Worm (Caenorhabditis elegans): Measurements from ENCODE around the gene B0495.9.

B0495.9 gene

DNA sequence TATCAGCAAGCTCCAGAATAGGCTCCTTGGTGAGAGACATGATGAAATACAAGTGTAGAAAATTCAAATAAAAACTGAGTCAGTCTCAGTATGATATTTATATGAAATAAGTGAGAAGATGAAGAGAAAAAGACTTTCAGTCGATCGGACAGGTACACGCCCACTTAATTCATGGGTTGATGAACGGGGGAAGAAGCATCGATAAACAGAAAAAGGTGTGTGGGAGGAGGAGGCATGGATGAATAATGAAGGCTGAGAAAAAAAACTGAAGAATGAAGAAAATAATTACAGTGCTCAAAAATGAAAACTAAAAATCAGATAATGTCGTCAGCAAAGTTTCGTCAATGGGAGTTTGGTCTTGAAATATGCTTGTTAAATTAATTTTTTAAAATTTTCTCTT, 45.0 kb upstream of the B0495.9 start, which contains the start of gene trx-1:
TSS of gene trx-1 (minus strand) at position 101 of the 400 bp plus-strand sequence.
- no peak for TF ChIP-seq mep-1 (tag; optimal IDR thresholded peaks at IDR 0.05)
- no peak for TF ChIP-seq sptf-1 (tag; optimal IDR thresholded peaks at IDR 0.05)
- TF ChIP-seq unc-120 (tag; optimal IDR thresholded peaks at IDR 0.05; ENCODE audit: poor library complexity, severe bottlenecking): no peak
- no peak for TF ChIP-seq M03D4.4 (tag; optimal IDR thresholded peaks at IDR 0.05)
- no peak for TF ChIP-seq pha-4 (tag; optimal IDR thresholded peaks at IDR 0.05)
- no peak for TF ChIP-seq ceh-43 (GFP tag; optimal IDR thresholded peaks at IDR 0.05)
- no peak for TF ChIP-seq flh-1 (GFP tag; optimal IDR thresholded peaks at IDR 0.05)
- no peak for TF ChIP-seq nhr-237 (tag; optimal IDR thresholded peaks at IDR 0.05)
- no peak for TF ChIP-seq cnd-1 (tag; optimal IDR thresholded peaks at IDR 0.05)

DNA sequence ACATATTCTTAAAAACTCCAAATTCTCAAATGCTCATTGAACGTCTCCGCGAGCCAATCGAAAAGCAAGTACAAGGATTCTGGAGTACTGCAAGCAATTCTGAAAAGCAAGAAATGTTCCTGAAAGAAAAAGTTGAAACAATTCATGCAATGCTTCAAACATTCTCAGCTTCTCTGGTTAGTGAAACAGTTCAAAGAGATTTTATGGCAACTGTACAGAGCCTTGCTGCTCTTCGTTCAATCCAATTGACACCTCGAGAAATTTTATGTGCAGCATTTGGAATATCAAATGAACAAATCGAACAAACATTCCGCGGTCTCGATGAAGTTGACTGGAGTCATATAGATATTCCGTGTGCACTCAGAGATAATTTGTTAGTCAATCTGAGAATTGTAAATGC, 28.2 kb upstream of the B0495.9 start:
- TF ChIP-seq zip-8 (tag; optimal IDR thresholded peaks at IDR 0.05) (no peak), ceh-39 (tag; optimal IDR thresholded peaks at IDR 0.05) (no peak), unc-120 (tag; optimal IDR thresholded peaks at IDR 0.05; ENCODE audit: poor library complexity, severe bottlenecking) (no peak), unc-62 (GFP tag; optimal IDR thresholded peaks at IDR 0.05) (no peak), ces-1 (GFP tag; optimal IDR thresholded peaks at IDR 0.05) (no peak), cnd-1 (tag; optimal IDR thresholded peaks at IDR 0.05) (no peak), sptf-1 (tag; optimal IDR thresholded peaks at IDR 0.05) (no peak), bed-3 (GFP tag; optimal IDR thresholded peaks at IDR 0.05) (no peak), snpc-4 (tag; optimal IDR thresholded peaks at IDR 0.05) (no peak), nhr-12 (tag; optimal IDR thresholded peaks at IDR 0.05) (no peak), nhr-237 (tag; optimal IDR thresholded peaks at IDR 0.05) (no peak), lsy-2 (tag; optimal IDR thresholded peaks at IDR 0.05) (no peak), elt-3 (tag; optimal IDR thresholded peaks at IDR 0.05) (no peak), mab-5 (tag; optimal IDR thresholded peaks at IDR 0.05) (no peak), elt-1 (tag; optimal IDR thresholded peaks at IDR 0.05; ENCODE audit: borderline replicate concordance, insufficient read depth) (no peak)

DNA sequence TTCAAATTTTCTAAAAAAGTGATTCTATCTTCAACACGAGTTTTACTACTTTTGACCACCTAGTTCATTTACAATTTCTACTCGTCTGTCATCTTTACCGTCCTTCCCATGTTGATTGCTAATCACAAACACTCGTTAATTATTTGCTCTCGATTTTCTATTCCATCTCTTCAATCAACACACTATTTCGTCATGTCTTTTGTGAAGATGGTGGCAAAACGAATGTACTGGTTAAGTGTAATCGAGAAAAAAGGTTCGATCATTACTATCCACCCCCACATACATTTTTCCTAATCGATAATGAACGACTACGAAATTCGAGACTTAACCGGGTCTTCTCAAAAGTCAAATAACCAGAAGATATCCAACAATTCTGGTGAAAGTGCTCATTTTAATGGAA, 16.1 kb upstream of the B0495.9 start, which contains the start of gene cpna-2:
TSS of gene cpna-2 (plus strand) at position 301 of the 400 bp plus-strand sequence.
- TF ChIP-seq unc-62 (GFP tag; optimal IDR thresholded peaks at IDR 0.05): no peak
- TF ChIP-seq hlh-1 (tag; optimal IDR thresholded peaks at IDR 0.05): no peak
- no peak for TF ChIP-seq sem-2 (GFP tag; optimal IDR thresholded peaks at IDR 0.05)
- TF ChIP-seq sptf-1 (tag; optimal IDR thresholded peaks at IDR 0.05): no peak
- no peak for TF ChIP-seq zip-8 (tag; optimal IDR thresholded peaks at IDR 0.05)
- TF ChIP-seq pha-4 (tag; optimal IDR thresholded peaks at IDR 0.05): no peak
- TF ChIP-seq ztf-11 (tag; optimal IDR thresholded peaks at IDR 0.05): no peak
- no peak for TF ChIP-seq lin-32 (GFP tag; optimal IDR thresholded peaks at IDR 0.05)
- TF ChIP-seq tbx-8 (GFP tag; optimal IDR thresholded peaks at IDR 0.05): no peak
- no peak for TF ChIP-seq elt-3 (tag; optimal IDR thresholded peaks at IDR 0.05)
- TF ChIP-seq cnd-1 (tag; optimal IDR thresholded peaks at IDR 0.05): no peak
- no peak for TF ChIP-seq ceh-83 (GFP tag; optimal IDR thresholded peaks at IDR 0.05)
- no peak for TF ChIP-seq mab-5 (tag; optimal IDR thresholded peaks at IDR 0.05)

DNA sequence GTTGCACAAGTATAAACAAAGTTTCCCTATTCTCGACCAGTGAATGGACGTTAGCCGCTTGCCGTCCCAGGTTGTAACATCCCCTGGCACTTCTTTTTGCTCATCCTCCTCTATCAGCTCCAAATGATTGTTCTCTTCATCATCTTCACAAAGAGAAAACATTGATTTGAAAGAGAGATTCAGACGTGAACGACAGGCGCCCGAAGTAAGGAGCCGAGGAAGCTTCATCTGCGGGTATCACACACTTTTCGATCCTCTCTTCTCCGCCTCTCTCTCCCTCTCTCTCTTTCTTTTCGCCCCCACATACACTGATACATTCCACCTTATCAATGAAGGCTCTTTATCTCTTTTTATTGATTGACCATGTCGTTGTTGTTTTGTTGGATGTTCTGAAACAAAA, 14.3 kb upstream of the B0495.9 start:
- peak; percentile 81 for TF ChIP-seq unc-120 (tag; optimal IDR thresholded peaks at IDR 0.05; ENCODE audit: poor library complexity, severe bottlenecking)
- no peak for TF ChIP-seq mls-2 (tag; optimal IDR thresholded peaks at IDR 0.05)
- no peak for TF ChIP-seq snpc-4 (tag; optimal IDR thresholded peaks at IDR 0.05)
- TF ChIP-seq hlh-1 (tag; optimal IDR thresholded peaks at IDR 0.05): peak; percentile 90
- TF ChIP-seq ceh-43 (GFP tag; optimal IDR thresholded peaks at IDR 0.05): no peak
- no peak for TF ChIP-seq lin-32 (GFP tag; optimal IDR thresholded peaks at IDR 0.05)
- peak; percentile 49 for TF ChIP-seq unc-62 (GFP tag; optimal IDR thresholded peaks at IDR 0.05)
- TF ChIP-seq unc-39 (tag; optimal IDR thresholded peaks at IDR 0.05): no peak

DNA sequence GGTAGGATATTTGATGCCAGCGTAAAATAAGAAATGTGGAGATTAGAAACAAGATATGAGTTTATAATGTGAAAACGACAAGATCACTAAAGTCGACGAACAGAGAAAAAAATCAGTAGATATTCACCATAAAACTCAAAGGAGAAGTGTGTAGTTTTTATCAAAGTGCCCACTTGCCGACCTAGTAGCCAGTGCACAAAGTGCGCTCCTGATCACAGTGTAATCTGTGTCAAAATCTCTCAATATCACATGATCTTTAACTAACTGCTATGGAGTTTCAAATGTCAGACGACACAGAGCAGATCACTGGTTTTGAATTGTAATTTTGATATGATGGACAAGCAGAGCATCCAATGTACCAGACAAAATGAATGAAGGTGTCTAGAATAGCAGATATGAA, 12.0 kb upstream of the B0495.9 start:
- no peak for TF ChIP-seq nhr-12 (tag; optimal IDR thresholded peaks at IDR 0.05)
- TF ChIP-seq elt-3 (tag; optimal IDR thresholded peaks at IDR 0.05): no peak
- TF ChIP-seq M03D4.4 (tag; optimal IDR thresholded peaks at IDR 0.05): no peak
- TF ChIP-seq tbx-8 (GFP tag; optimal IDR thresholded peaks at IDR 0.05): no peak
- no peak for TF ChIP-seq unc-39 (tag; optimal IDR thresholded peaks at IDR 0.05)
- no peak for TF ChIP-seq ztf-11 (tag; optimal IDR thresholded peaks at IDR 0.05)
- TF ChIP-seq lin-13 (tag; optimal IDR thresholded peaks at IDR 0.05): no peak
- TF ChIP-seq ham-2 (GFP tag; optimal IDR thresholded peaks at IDR 0.05): no peak
- no peak for TF ChIP-seq mep-1 (tag; optimal IDR thresholded peaks at IDR 0.05)
- TF ChIP-seq nhr-76 (tag; optimal IDR thresholded peaks at IDR 0.05): no peak
- peak; percentile 24 for TF ChIP-seq hlh-1 (tag; optimal IDR thresholded peaks at IDR 0.05)
- no peak for TF ChIP-seq nhr-2 (tag; optimal IDR thresholded peaks at IDR 0.05)
- peak; percentile 41 for TF ChIP-seq unc-62 (GFP tag; optimal IDR thresholded peaks at IDR 0.05)
- TF ChIP-seq unc-120 (tag; optimal IDR thresholded peaks at IDR 0.05; ENCODE audit: poor library complexity, severe bottlenecking): peak; percentile 0
- no peak for TF ChIP-seq cnd-1 (tag; optimal IDR thresholded peaks at IDR 0.05)

Measured in whole organism, mixed stage, embryonic.